Fruit fly (Drosophila melanogaster): ENCODE data around the gene PIG-H.

The PIG-H gene

DNA sequence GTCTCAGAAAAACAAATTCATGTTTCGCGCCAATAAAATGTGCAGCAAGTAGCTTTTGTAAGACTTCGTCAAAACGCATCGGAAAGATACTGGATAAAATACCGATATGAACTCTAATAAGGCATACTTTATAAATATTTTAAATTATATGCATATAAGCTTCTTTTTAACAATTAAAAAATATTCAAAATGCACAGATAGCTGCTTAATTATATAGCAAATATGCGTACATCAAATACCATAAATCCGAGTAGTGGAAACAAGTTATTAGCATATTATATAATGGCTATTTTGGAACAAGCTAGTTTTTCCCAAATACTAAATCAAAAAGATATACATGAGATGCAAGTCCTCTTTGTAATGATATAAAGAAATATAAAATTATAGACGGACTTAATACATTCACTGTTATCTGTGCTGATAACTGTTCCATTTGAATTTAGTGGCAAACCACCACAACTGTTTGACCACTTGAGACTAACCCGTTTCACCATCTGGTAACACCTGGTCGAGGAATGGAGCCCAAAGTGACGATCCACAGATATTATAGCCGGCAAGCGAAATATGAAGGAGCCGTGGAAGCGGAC lies at the start of gene PIG-H:
TSS of gene PIG-H (plus strand) at position 303 of the 587 bp plus-strand sequence.
- TF ChIP-seq Sin3A (optimal IDR thresholded peaks at IDR 0.05) (no peak), h (optimal IDR thresholded peaks at IDR 0.05) (no peak), ttk (optimal IDR thresholded peaks at IDR 0.05) (no peak), Myc (optimal IDR thresholded peaks at IDR 0.05) (no peak), psq (optimal IDR thresholded peaks at IDR 0.05) (no peak), insv (optimal IDR thresholded peaks at IDR 0.05) (no peak)

DNA sequence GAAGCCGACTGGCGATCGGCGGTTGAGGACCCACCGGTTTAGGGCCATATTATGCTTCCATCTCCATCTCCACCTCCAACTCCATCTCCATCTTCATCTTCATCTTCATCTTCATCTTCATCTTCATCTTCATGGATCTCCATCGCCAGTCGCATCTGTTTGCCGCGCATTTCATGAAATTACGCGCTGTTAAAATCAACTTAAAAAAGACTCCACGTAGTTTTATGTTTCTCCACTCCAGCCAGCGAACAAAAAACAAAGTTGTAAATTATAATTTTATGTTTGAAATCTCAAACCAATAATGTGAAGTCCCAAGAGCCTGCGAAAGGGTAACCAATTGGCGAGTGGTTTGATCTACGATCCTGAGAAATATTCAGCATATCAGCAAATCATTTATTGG lies 49.5 kb upstream of the PIG-H start:
- no peak for TF ChIP-seq ttk (optimal IDR thresholded peaks at IDR 0.05)
- TF ChIP-seq insv (optimal IDR thresholded peaks at IDR 0.05): no peak
- TF ChIP-seq Myc (optimal IDR thresholded peaks at IDR 0.05): no peak
- TF ChIP-seq Sin3A (optimal IDR thresholded peaks at IDR 0.05): no peak
- no peak for TF ChIP-seq h (optimal IDR thresholded peaks at IDR 0.05)
- TF ChIP-seq psq (optimal IDR thresholded peaks at IDR 0.05): no peak

DNA sequence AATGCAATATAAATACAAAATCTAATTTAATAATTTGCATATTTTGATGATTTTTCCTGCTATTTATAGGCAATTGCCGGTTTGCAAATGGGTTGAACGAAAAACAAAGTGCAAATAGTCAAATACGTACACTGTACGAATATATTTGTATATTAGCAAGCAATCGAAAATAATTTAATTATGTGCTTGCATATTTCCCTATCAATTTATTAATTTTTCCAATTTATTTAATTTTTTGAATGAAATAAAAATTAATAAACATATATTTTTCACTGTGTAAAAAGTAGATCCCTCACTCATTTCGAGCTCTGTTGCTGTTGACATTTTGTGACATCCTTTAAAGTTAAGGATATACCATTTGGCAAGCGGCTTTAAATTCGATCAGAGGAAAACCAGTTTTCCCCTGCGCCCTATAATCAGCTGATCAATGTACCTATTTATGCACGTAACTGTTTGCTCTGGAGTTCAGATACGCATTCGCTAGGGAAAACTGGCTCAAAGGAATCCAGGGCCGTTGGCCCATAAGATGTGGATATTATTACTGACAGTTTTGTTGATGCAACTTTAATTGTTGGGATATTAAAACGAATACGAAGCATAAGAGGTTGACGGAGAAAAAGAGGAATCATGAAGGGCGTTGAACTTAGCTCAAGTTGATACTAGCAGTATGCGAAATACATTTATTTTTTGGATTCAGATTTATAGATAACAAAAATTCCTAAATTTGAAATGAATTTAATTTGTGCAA lies 46.4 kb upstream of the PIG-H start:
- TF ChIP-seq Myc (optimal IDR thresholded peaks at IDR 0.05) (no peak), Sin3A (optimal IDR thresholded peaks at IDR 0.05) (no peak), ttk (optimal IDR thresholded peaks at IDR 0.05) (no peak), insv (optimal IDR thresholded peaks at IDR 0.05) (no peak), h (optimal IDR thresholded peaks at IDR 0.05) (no peak), psq (optimal IDR thresholded peaks at IDR 0.05) (no peak)

DNA sequence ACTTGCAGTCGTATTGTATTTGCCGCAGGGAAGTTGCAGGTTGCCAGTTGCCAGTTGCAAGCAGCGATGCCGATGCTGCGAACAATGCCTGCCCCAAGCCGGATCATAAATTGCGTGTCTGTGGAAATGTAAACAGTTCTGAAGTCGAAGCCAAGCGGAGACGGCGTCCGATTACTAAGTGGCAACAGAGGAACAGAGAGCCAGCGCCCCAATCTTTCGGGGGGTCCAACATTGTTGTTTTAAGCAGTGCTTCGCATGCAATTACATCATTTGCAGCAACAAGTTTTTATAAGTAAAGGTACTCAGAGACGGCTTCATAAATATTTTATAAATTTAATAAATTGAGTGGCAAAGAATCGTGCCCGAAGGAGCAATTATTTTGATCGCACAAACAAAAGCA lies 45.2 kb upstream of the PIG-H start:
- TF ChIP-seq psq (optimal IDR thresholded peaks at IDR 0.05): no peak
- TF ChIP-seq ttk (optimal IDR thresholded peaks at IDR 0.05): no peak
- no peak for TF ChIP-seq Sin3A (optimal IDR thresholded peaks at IDR 0.05)
- no peak for TF ChIP-seq Myc (optimal IDR thresholded peaks at IDR 0.05)
- TF ChIP-seq insv (optimal IDR thresholded peaks at IDR 0.05): no peak
- no peak for TF ChIP-seq h (optimal IDR thresholded peaks at IDR 0.05)

DNA sequence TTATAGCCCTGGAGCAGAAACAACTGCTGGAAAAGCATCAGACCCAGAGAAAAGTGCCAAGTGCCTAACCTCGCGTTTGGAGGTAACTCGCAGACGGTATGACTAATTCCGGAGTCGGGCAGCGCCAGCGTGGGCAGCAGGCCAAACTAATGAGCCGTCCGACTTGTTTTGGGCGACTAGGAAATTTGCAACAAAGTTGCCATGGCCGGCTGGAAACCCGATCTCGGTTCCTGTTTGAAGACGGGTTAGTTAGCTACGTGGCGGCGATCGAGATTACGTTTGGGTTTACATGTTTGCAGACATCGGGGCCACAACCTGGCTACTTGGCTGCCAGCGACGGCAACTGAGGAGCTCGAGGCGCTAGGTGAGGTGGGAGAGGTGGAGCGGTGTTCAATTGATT lies 42.6 kb upstream of the PIG-H start:
- TF ChIP-seq psq (optimal IDR thresholded peaks at IDR 0.05) (no peak), Sin3A (optimal IDR thresholded peaks at IDR 0.05) (no peak), ttk (optimal IDR thresholded peaks at IDR 0.05) (no peak), insv (optimal IDR thresholded peaks at IDR 0.05) (no peak), h (optimal IDR thresholded peaks at IDR 0.05) (no peak), Myc (optimal IDR thresholded peaks at IDR 0.05) (no peak)

DNA sequence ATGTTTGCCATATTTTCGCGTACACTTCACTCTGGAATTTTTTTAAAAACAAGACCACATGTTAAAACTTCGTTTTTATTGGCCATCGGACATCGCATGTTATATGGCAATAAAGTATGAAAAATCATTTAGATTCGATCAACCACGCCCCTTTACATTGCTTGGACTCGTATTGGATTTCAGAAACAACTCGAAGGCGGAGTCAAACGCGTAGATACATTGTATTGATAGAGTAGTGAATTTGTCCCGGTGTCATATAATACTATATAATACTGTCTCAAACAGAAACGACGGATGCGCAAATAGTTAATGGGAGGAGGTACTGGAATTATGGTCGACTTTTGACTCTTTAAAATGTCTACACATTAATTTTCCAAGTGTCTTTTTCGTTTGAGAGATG lies 38.3 kb upstream of the PIG-H start:
- TF ChIP-seq h (optimal IDR thresholded peaks at IDR 0.05): no peak
- TF ChIP-seq psq (optimal IDR thresholded peaks at IDR 0.05): no peak
- TF ChIP-seq Sin3A (optimal IDR thresholded peaks at IDR 0.05): no peak
- no peak for TF ChIP-seq ttk (optimal IDR thresholded peaks at IDR 0.05)
- TF ChIP-seq Myc (optimal IDR thresholded peaks at IDR 0.05): no peak
- TF ChIP-seq insv (optimal IDR thresholded peaks at IDR 0.05): no peak

DNA sequence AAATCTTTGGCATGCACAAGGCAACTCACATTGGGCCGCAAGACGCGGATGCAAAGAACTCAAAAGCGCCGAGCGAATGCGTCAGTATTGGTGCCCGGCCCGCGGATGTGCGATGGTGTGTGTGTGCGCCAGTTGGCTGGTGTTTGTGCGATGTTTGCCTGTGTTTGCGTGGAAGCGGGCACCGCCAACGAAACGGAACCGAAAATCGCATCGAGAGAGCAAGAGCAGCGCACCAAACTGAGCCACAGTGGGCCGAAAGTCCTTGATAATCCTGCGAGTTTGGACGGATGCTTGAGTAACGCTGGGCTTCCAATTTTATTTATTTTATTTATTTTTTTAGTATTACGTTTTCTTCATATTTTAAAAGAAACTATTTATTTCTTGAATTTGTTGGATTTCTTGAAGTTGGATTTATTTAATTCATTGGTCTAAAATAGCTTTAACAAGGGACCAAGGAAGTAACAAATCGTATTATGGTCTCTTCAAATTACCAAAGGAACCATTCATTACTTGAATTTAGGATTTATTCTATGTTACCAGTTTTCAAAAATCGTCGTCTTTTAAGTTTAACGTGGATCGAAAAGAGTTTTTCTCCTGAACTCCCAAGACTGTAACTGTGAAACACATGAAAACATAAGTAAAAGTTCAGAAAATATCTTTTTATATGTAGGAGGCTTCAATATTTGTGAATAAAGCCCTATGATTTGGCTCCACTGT lies 36.7 kb upstream of the PIG-H start:
- TF ChIP-seq Sin3A (optimal IDR thresholded peaks at IDR 0.05): no peak

DNA sequence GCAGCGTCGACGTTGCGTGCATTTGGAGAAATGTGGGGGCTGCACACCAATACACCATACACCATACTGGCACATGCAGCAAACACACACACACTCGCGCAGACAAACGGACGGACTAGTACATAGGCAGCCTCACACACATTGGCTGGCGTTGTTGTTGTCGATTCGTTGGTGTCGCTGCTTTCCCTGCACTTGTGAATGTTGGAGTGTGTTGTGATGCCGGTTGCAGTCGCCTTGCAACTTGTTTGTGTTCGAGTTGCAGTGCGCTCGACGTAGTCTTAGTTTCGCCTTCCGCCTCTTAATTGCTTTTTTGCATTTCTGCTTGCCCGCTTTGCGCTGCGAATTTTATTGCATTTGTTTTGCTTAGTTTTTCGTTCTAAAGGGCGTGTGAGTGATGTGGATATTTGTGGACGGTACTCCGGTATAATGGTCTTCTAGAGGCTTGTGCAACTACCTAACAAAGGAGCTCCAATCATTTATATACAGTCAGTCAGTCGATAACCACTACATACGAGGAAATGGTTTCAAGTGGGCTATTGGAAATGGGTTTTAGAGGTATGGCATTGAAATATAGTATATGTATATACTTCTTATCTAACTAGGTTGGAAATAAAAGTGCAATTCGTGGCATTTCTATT lies 36.0 kb upstream of the PIG-H start:
- TF ChIP-seq h (optimal IDR thresholded peaks at IDR 0.05) (no peak), psq (optimal IDR thresholded peaks at IDR 0.05) (no peak), insv (optimal IDR thresholded peaks at IDR 0.05) (no peak), Myc (optimal IDR thresholded peaks at IDR 0.05) (no peak), ttk (optimal IDR thresholded peaks at IDR 0.05) (no peak), Sin3A (optimal IDR thresholded peaks at IDR 0.05) (no peak)

DNA sequence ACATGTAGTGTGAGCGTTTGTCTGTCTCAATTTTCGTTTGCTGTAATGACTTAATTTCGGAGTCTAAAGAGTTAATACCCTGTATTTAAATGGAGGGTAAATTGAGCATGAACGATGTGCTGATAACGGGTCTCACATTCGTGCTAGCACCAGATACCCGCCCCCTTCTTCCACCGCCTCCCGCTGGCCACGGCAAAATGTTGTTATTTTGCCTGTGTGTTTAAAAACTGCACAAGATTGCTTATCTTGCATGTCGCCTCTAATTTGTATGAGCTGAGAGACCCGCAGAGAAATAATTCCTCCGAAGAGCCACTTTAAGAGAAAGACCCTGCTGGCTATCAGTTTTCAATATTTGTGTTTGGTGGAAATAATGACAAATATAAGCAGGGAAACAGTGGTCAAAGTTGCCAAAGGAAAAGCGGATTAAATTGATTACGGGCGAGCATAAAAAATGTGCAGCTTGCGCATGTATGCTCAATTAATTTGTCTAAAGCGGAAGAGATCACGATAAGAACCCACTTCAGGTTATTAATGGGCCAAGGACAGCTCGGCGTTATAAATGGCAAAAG lies 34.8 kb upstream of the PIG-H start:
- TF ChIP-seq ttk (optimal IDR thresholded peaks at IDR 0.05) (no peak), h (optimal IDR thresholded peaks at IDR 0.05) (no peak), insv (optimal IDR thresholded peaks at IDR 0.05) (no peak), Sin3A (optimal IDR thresholded peaks at IDR 0.05) (no peak), psq (optimal IDR thresholded peaks at IDR 0.05) (no peak), Myc (optimal IDR thresholded peaks at IDR 0.05) (no peak)

DNA sequence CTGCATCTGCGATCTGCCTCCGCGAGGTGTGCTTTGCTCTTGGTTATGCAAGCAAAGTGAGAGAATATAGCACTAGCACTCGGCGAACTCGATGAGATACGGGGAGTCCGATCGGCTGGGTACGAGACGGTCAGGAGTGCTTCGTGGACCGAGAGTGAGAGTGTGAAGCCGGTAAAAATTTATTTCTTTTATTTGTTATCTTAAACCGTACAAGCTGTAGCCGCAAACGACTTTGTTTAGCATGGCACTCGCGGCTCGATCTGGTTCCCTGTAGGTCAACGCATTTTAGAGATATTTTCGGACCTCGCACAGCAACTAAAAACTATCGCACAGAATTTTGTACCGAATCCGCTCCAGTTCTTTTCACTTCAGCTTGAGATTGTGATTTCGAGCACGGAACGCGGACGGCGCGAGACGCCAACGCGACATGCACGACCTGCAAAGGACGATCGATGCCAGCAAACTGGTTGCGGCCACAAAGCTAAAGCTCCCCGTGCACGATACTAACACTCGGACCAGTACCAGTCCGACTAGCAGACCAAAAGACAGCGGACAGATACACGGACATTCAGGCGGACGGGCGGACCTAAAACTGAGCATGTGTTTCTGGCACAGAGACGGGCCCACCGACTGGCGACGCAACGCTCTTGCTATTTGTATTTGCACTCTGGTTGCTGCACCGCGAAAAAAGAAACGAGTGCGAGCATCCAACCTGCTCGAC lies 32.9 kb upstream of the PIG-H start:
- TF ChIP-seq ttk (optimal IDR thresholded peaks at IDR 0.05): no peak
- no peak for TF ChIP-seq Myc (optimal IDR thresholded peaks at IDR 0.05)
- TF ChIP-seq insv (optimal IDR thresholded peaks at IDR 0.05): no peak
- TF ChIP-seq Sin3A (optimal IDR thresholded peaks at IDR 0.05): no peak
- no peak for TF ChIP-seq h (optimal IDR thresholded peaks at IDR 0.05)
- no peak for TF ChIP-seq psq (optimal IDR thresholded peaks at IDR 0.05)

DNA sequence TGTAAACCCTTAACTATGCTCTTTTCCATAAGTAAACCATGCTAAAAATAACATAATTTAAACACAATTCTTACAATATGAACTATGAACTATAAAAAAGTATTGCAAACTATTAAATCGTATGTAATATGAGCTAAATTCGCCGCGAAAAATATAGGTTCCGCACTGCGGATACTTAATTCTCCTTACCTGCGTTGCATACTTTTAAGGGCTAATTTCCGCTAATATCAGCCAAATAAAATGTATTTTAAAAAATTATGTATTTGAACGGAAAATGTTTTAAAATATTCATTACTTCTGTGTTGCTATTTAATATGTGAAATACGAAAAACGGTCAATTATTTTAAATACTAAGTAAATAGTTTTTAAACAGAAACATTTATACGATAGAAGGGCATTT lies 32.3 kb upstream of the PIG-H start, which contains the start of gene dsx:
TSS of gene dsx (minus strand) at position 62 of the 400 bp plus-strand sequence.
- TF ChIP-seq Sin3A (optimal IDR thresholded peaks at IDR 0.05) (no peak), h (optimal IDR thresholded peaks at IDR 0.05) (no peak), insv (optimal IDR thresholded peaks at IDR 0.05) (no peak), psq (optimal IDR thresholded peaks at IDR 0.05) (no peak), Myc (optimal IDR thresholded peaks at IDR 0.05) (no peak), ttk (optimal IDR thresholded peaks at IDR 0.05) (no peak)
